Worm (Caenorhabditis elegans) whole organism, midembryonic: ENCODE data around the gene cgh-1.

ENCODE experiments used
- T22C8.4 ChIP-seq: fragments of 200-800 bp; sonication (Bioruptor generic); IDR thresholded peaks from 2 replicates; pipeline ENCODE4 v1.3.6; 2022; ENCODE audit warnings: missing genetic modification characterization, missing compliant biosample characterization
- cog-1 ChIP-seq: sonication (generic microtip); optimal IDR thresholded peaks from 2 replicates; lab custom pipeline; 2016; ENCODE audit warnings: missing genetic modification characterization, missing compliant biosample characterization
- flt-1 ChIP-seq: fragments of 200-800 bp; sonication (Bioruptor generic); IDR thresholded peaks from 2 replicates; pipeline ENCODE4 v1.3.6; 2022; ENCODE audit warnings: missing genetic modification characterization, missing compliant biosample characterization
- klf-2 ChIP-seq: fragments of 200-800 bp; sonication (Bioruptor generic); conservative IDR thresholded peaks from 2 replicates; pipeline ENCODE4 v1.3.6; 2022; ENCODE audit warnings: missing genetic modification reagents, missing genetic modification characterization, missing compliant biosample characterization
- med-1 ChIP-seq: sonication (generic microtip); optimal IDR thresholded peaks from 2 replicates; lab custom pipeline; 2017; ENCODE audit warnings: missing genetic modification characterization, mild to moderate bottlenecking, missing compliant biosample characterization, antibody characterized with exemption, missing genetic modification reagents; ENCODE audit not compliant: insufficient read depth
- ref-1 ChIP-seq: fragments of 200-800 bp; sonication (Bioruptor generic); conservative IDR thresholded peaks from 2 replicates; pipeline ENCODE4 v1.3.6; 2022; ENCODE audit warnings: missing genetic modification reagents, missing genetic modification characterization, missing compliant biosample characterization
- tab-1 ChIP-seq: fragments of 200-800 bp; sonication (Bioruptor generic); IDR thresholded peaks from 2 replicates; pipeline ENCODE4 v1.3.6; 2022; ENCODE audit warnings: missing genetic modification characterization, missing compliant biosample characterization
- ztf-23 ChIP-seq: fragments of 200-800 bp; sonication (Bioruptor generic); IDR thresholded peaks from 2 replicates; pipeline ENCODE4 v1.3.6; 2022; ENCODE audit warnings: missing genetic modification reagents, missing genetic modification characterization, missing compliant biosample characterization
- ztf-29 ChIP-seq: fragments of 200-800 bp; sonication (Bioruptor generic); IDR thresholded peaks from 2 replicates; pipeline ENCODE4 v1.3.6; 2022; ENCODE audit warnings: missing genetic modification reagents, missing genetic modification characterization, missing compliant biosample characterization

The cgh-1 gene

ce11 chrIII:7530108-7530507 is 32.5 kb upstream of the cgh-1 start:
- TF ChIP-seq flt-1: no peak
- TF ChIP-seq klf-2: no peak
- TF ChIP-seq ref-1 (GFP tag; lab: Robert Waterston, UW): no peak
- TF ChIP-seq tab-1 (GFP tag; lab: Robert Waterston, UW): no peak
- no peak for TF ChIP-seq T22C8.4 (GFP tag; lab: Robert Waterston, UW)
- TF ChIP-seq cog-1: no peak
- TF ChIP-seq ztf-29: no peak
- TF ChIP-seq med-1 (GFP tag; lab: Kevin White, UChicago): no peak
- TF ChIP-seq ztf-23 (GFP tag; lab: Robert Waterston, UW): no peak

ce11 chrIII:7526974-7527466 is 29.4 kb upstream of the cgh-1 start:
- no peak for TF ChIP-seq tab-1 (GFP tag; lab: Robert Waterston, UW)
- TF ChIP-seq cog-1: no peak
- TF ChIP-seq ref-1 (GFP tag; lab: Robert Waterston, UW): no peak
- TF ChIP-seq flt-1: no peak
- TF ChIP-seq med-1 (GFP tag; lab: Kevin White, UChicago): no peak
- no peak for TF ChIP-seq T22C8.4 (GFP tag; lab: Robert Waterston, UW)
- no peak for TF ChIP-seq klf-2
- TF ChIP-seq ztf-29: no peak
- no peak for TF ChIP-seq ztf-23 (GFP tag; lab: Robert Waterston, UW)

ce11 chrIII:7524830-7525344 is 27.3 kb upstream of the cgh-1 start:
- TF ChIP-seq med-1 (GFP tag; lab: Kevin White, UChicago) (no peak), ztf-29 (no peak), tab-1 (GFP tag; lab: Robert Waterston, UW) (no peak), ref-1 (GFP tag; lab: Robert Waterston, UW) (no peak), flt-1 (no peak), T22C8.4 (GFP tag; lab: Robert Waterston, UW) (no peak), ztf-23 (GFP tag; lab: Robert Waterston, UW) (no peak), cog-1 (no peak), klf-2 (no peak)

ce11 chrIII:7521163-7521562 is 23.5 kb upstream of the cgh-1 start, which contains the start of gene lig-4:
TSS of gene lig-4 (plus strand) at chrIII:7521463.
- TF ChIP-seq ztf-29 (no peak), ref-1 (GFP tag; lab: Robert Waterston, UW) (no peak), cog-1 (no peak), klf-2 (no peak), tab-1 (GFP tag; lab: Robert Waterston, UW) (no peak), T22C8.4 (GFP tag; lab: Robert Waterston, UW) (no peak), ztf-23 (GFP tag; lab: Robert Waterston, UW) (no peak), med-1 (GFP tag; lab: Kevin White, UChicago) (no peak), flt-1 (no peak)

- peak; percentile 50; the same call in 1 of the 2 replicates for TF ChIP-seq ztf-29
- peak; percentile 24; the same call in 1 of the 2 replicates for TF ChIP-seq T22C8.4 (GFP tag; lab: Robert Waterston, UW)
- TF ChIP-seq ztf-23 (GFP tag; lab: Robert Waterston, UW): no peak; the same call in none of the 2 replicates
- TF ChIP-seq flt-1: peak; percentile 87
- peak; percentile 42; the same call in 1 of the 2 replicates for TF ChIP-seq ref-1 (GFP tag; lab: Robert Waterston, UW)
- TF ChIP-seq cog-1: peak; percentile 80
- no peak for TF ChIP-seq med-1 (GFP tag; lab: Kevin White, UChicago)
- no peak for TF ChIP-seq tab-1 (GFP tag; lab: Robert Waterston, UW)
- TF ChIP-seq klf-2: peak; percentile 65; the same call in 1 of the 2 replicates
Observed at ce11 chrIII:7520672-7521071, 23.0 kb upstream of the cgh-1 start, which contains the start of the genes cux-7 and C07H6.2. TSS of gene cux-7 (minus strand) at chrIII:7520845. TSS of gene C07H6.2 (plus strand) at chrIII:7521009.

ce11 chrIII:7518424-7518823 is 20.8 kb upstream of the cgh-1 start, which contains the start of gene clk-2:
TSS of gene clk-2 (minus strand) at chrIII:7518524.
- TF ChIP-seq ref-1 (GFP tag; lab: Robert Waterston, UW): no peak
- no peak for TF ChIP-seq tab-1 (GFP tag; lab: Robert Waterston, UW)
- no peak for TF ChIP-seq flt-1
- no peak for TF ChIP-seq ztf-23 (GFP tag; lab: Robert Waterston, UW)
- TF ChIP-seq med-1 (GFP tag; lab: Kevin White, UChicago): no peak
- no peak for TF ChIP-seq cog-1
- TF ChIP-seq klf-2: no peak
- TF ChIP-seq ztf-29: no peak
- TF ChIP-seq T22C8.4 (GFP tag; lab: Robert Waterston, UW): no peak

ce11 chrIII:7508128-7508635 is 10.6 kb upstream of the cgh-1 start, which contains the start of gene cls-1:
TSS of gene cls-1 (plus strand) at chrIII:7508178.
- TF ChIP-seq ztf-29: no peak
- no peak for TF ChIP-seq med-1 (GFP tag; lab: Kevin White, UChicago)
- no peak for TF ChIP-seq ref-1 (GFP tag; lab: Robert Waterston, UW)
- no peak for TF ChIP-seq tab-1 (GFP tag; lab: Robert Waterston, UW)
- no peak for TF ChIP-seq flt-1
- no peak for TF ChIP-seq klf-2
- TF ChIP-seq cog-1: no peak
- TF ChIP-seq T22C8.4 (GFP tag; lab: Robert Waterston, UW): no peak
- TF ChIP-seq ztf-23 (GFP tag; lab: Robert Waterston, UW): no peak

- TF ChIP-seq ztf-23 (GFP tag; lab: Robert Waterston, UW) (no peak), klf-2 (no peak), tab-1 (GFP tag; lab: Robert Waterston, UW) (no peak), T22C8.4 (GFP tag; lab: Robert Waterston, UW) (no peak), cog-1 (no peak), flt-1 (no peak), med-1 (GFP tag; lab: Kevin White, UChicago) (no peak), ztf-29 (no peak), ref-1 (GFP tag; lab: Robert Waterston, UW) (no peak)
Observed at ce11 chrIII:7506983-7507382, 9.4 kb upstream of the cgh-1 start.

- TF ChIP-seq med-1 (GFP tag; lab: Kevin White, UChicago) (peak; percentile 13), ref-1 (GFP tag; lab: Robert Waterston, UW) (no peak), cog-1 (peak; percentile 17)
Observed at ce11 chrIII:7499421-7499902, 1.8 kb upstream of the cgh-1 start, which contains the start of the genes C07H6.9 and sap-140. TSS of gene C07H6.9 (minus strand) at chrIII:7499471. TSS of gene sap-140 (plus strand) at chrIII:7499738.
